Worm (Caenorhabditis elegans) whole organism, late embryonic: ENCODE results near the gene C34E11.2.

Experiments
- ama-1 ChIP-seq: fragments of 150-350 bp; optimal IDR thresholded peaks from 2 replicates; lab custom pipeline; 2014
- ceh-34 ChIP-seq: sonication (generic microtip); optimal IDR thresholded peaks from 2 replicates; lab custom pipeline; 2016; ENCODE audit warnings: mild to moderate bottlenecking, missing genetic modification characterization, missing compliant biosample characterization
- che-1 ChIP-seq: sonication (generic microtip); optimal IDR thresholded peaks from 2 replicates; lab custom pipeline; 2016; ENCODE audit warnings: mild to moderate bottlenecking, missing genetic modification characterization, missing compliant biosample characterization
- fkh-6 ChIP-seq: sonication (generic microtip); optimal IDR thresholded peaks from 2 replicates; lab custom pipeline; 2016; ENCODE audit warnings: missing genetic modification characterization, missing compliant biosample characterization
- lin-11 ChIP-seq: fragments of 200-800 bp; sonication (Bioruptor generic); optimal IDR thresholded peaks from 2 replicates; lab custom pipeline; 2018; ENCODE audit warnings: mild to moderate bottlenecking, missing genetic modification characterization, missing compliant biosample characterization
- madf-2 ChIP-seq: sonication (generic microtip); optimal IDR thresholded peaks from 2 replicates; lab custom pipeline; 2017; ENCODE audit warnings: missing genetic modification characterization, missing compliant biosample characterization
- nfya-1 ChIP-seq: sonication (generic microtip); optimal IDR thresholded peaks from 2 replicates; lab custom pipeline; 2017; ENCODE audit warnings: missing genetic modification characterization, mild to moderate bottlenecking, missing compliant biosample characterization, antibody characterized with exemption, moderate library complexity
- odd-2 ChIP-seq: sonication (generic microtip); optimal IDR thresholded peaks from 2 replicates; lab custom pipeline; 2017; ENCODE audit warnings: antibody characterized with exemption, mild to moderate bottlenecking, missing genetic modification characterization, missing compliant biosample characterization
- pha-4 ChIP-seq: fragments of 150-350 bp; optimal IDR thresholded peaks from 2 replicates; lab custom pipeline; 2018; ENCODE audit warnings: missing biosample characterization, missing genetic modification reagents, missing genetic modification characterization
- pqm-1 ChIP-seq: sonication (generic microtip); optimal IDR thresholded peaks from 2 replicates; lab custom pipeline; 2016; ENCODE audit warnings: missing genetic modification characterization, missing compliant biosample characterization
- sdc-2 ChIP-seq: sonication (generic microtip); optimal IDR thresholded peaks from 2 replicates; lab custom pipeline; 2016; ENCODE audit warnings: missing genotype, missing genetic modification characterization, missing compliant biosample characterization
- syd-9 ChIP-seq: sonication (generic microtip); optimal IDR thresholded peaks from 2 replicates; lab custom pipeline; 2016; ENCODE audit warnings: mild to moderate bottlenecking, missing genetic modification characterization, moderate library complexity, missing compliant biosample characterization
- tbx-2 ChIP-seq: sonication (generic microtip); optimal IDR thresholded peaks from 2 replicates; lab custom pipeline; 2016; ENCODE audit warnings: missing genetic modification characterization, missing compliant biosample characterization
- ztf-16 ChIP-seq: sonication (generic microtip); optimal IDR thresholded peaks from 2 replicates; lab custom pipeline; 2017; ENCODE audit warnings: missing genetic modification characterization, missing compliant biosample characterization

- TF ChIP-seq ama-1 (no peak), fkh-6 (tag; lab: Kevin White, UChicago) (no peak), pha-4 (tag; lab: Kevin White, UChicago) (no peak), madf-2 (tag; lab: Kevin White, UChicago) (no peak), che-1 (tag; lab: Kevin White, UChicago) (no peak), lin-11 (tag; lab: Kevin White, UChicago) (no peak), pqm-1 (tag; lab: Kevin White, UChicago) (no peak), sdc-2 (tag; lab: Kevin White, UChicago) (no peak), ztf-16 (tag; lab: Kevin White, UChicago) (no peak), syd-9 (tag; lab: Kevin White, UChicago) (no peak), tbx-2 (tag; lab: Kevin White, UChicago) (no peak), nfya-1 (tag; lab: Kevin White, UChicago) (no peak), odd-2 (tag; lab: Kevin White, UChicago) (no peak), ceh-34 (tag; lab: Kevin White, UChicago) (no peak)
These were observed 21.8 kb downstream of the C34E11.2 start for ce11 chrX:11792730-11793129.
